Worm (Caenorhabditis elegans): Measurements from ENCODE around the gene srw-82.

srw-82 gene

ce11 chrV:18476090-18476489 lies 44.5 kb downstream of the srw-82 start, which contains the start of gene srh-179:
srh-179 (plus strand) TSS chrV:18476390.
- TF ChIP-seq ceh-40 (GFP tag; IDR thresholded peaks at IDR 0.05) (no peak), Y79H2A.3 (GFP tag; conservative IDR thresholded peaks at IDR 0.05) (no peak), atf-7 (tag; optimal IDR thresholded peaks at IDR 0.05) (no peak), nhr-90 (tag; optimal IDR thresholded peaks at IDR 0.05) (no peak), repo-1 (tag; optimal IDR thresholded peaks at IDR 0.05) (no peak), aptf-2 (GFP tag; conservative IDR thresholded peaks at IDR 0.05) (no peak), hrde-1 (tag; optimal IDR thresholded peaks at IDR 0.05; ENCODE audit: borderline replicate concordance) (no peak), egrh-3 (GFP tag; IDR thresholded peaks at IDR 0.05) (no peak), xnd-1 (tag; optimal IDR thresholded peaks at IDR 0.05) (no peak), pha-4 (tag; optimal IDR thresholded peaks at IDR 0.05) (no peak), B0019.2 (GFP tag; conservative IDR thresholded peaks at IDR 0.05) (no peak)

- no peak for TF ChIP-seq sptf-2 (GFP tag; optimal IDR thresholded peaks at IDR 0.05)
- TF ChIP-seq F57A8.1 (GFP tag; optimal IDR thresholded peaks at IDR 0.05), result no peak
- no peak for TF ChIP-seq fkh-3 (tag; optimal IDR thresholded peaks at IDR 0.05)
- TF ChIP-seq dox-1 (GFP tag; IDR thresholded peaks at IDR 0.05), result no peak
- TF ChIP-seq madf-10 (tag; optimal IDR thresholded peaks at IDR 0.05), result no peak
- no peak for TF ChIP-seq egl-44 (GFP tag; IDR thresholded peaks at IDR 0.05)
- TF ChIP-seq mcd-1 (GFP tag; IDR thresholded peaks at IDR 0.05), result no peak
- TF ChIP-seq madf-8 (GFP tag; conservative IDR thresholded peaks at IDR 0.05), result no peak
- TF ChIP-seq pbrm-1 (GFP tag; IDR thresholded peaks at IDR 0.05), result no peak
- TF ChIP-seq Y56A3A.18 (GFP tag; IDR thresholded peaks at IDR 0.05), result no peak
- no peak for TF ChIP-seq gei-17 (GFP tag; optimal IDR thresholded peaks at IDR 0.05)
- TF ChIP-seq lin-40 (tag; optimal IDR thresholded peaks at IDR 0.05), result no peak
- TF ChIP-seq ceh-79 (tag; optimal IDR thresholded peaks at IDR 0.05), result no peak
- TF ChIP-seq nfya-2 (GFP tag; IDR thresholded peaks at IDR 0.05), result no peak
- TF ChIP-seq F22D6.2 (tag; optimal IDR thresholded peaks at IDR 0.05), result no peak
- no peak for TF ChIP-seq ceh-58 (GFP tag; IDR thresholded peaks at IDR 0.05)
- TF ChIP-seq nhr-27 (tag; optimal IDR thresholded peaks at IDR 0.05), result no peak
- TF ChIP-seq lir-1 (GFP tag; conservative IDR thresholded peaks at IDR 0.05), result no peak
- TF ChIP-seq lsl-1 (GFP tag; optimal IDR thresholded peaks at IDR 0.05), result no peak
Measured at ce11 chrV:18480231-18480630, 48.7 kb downstream of the srw-82 start, which contains the start of gene srh-178. srh-178 (minus strand) TSS chrV:18480331.
